Fruit fly (Drosophila melanogaster) Kc167 (cell line): ENCODE results near the gene CG14856.

Source experiments
- Myc ChIP-seq: fragments of >200 bp; optimal IDR thresholded peaks from 2 replicates; lab custom pipeline; 2017; ENCODE audit warnings: missing external identifiers
- Sin3A ChIP-seq: fragments of >200 bp; optimal IDR thresholded peaks from 2 replicates; lab custom pipeline; 2018; ENCODE audit warnings: missing external identifiers
- h ChIP-seq: fragments of >200 bp; optimal IDR thresholded peaks from 3 replicates; lab custom pipeline; 2018; ENCODE audit warnings: missing external identifiers
- psq ChIP-seq: fragments of >200 bp; optimal IDR thresholded peaks from 2 replicates; lab custom pipeline; 2017; ENCODE audit warnings: missing external identifiers
- ttk ChIP-seq: sonication (Bioruptor generic); optimal IDR thresholded peaks from 2 replicates; lab custom pipeline; 2017; ENCODE audit warnings: missing external identifiers

- no peak for TF ChIP-seq h
- TF ChIP-seq psq (lab: Kevin White, UChicago) = no peak
- TF ChIP-seq Myc (lab: Kevin White, UChicago) = no peak
- TF ChIP-seq Sin3A (lab: Kevin White, UChicago) = no peak
- TF ChIP-seq ttk (lab: Kevin White, UChicago) = no peak
Measured at dm6 chr3R:14846924-14847599, 48.3 kb downstream of the CG14856 start.
